Worm (Caenorhabditis elegans): ENCODE measurements around the gene C40A11.7.

- no peak for TF ChIP-seq flt-1 (GFP tag; IDR thresholded peaks at IDR 0.05)
- TF ChIP-seq ztf-29 (GFP tag; IDR thresholded peaks at IDR 0.05): no peak
- TF ChIP-seq ref-1 (GFP tag; conservative IDR thresholded peaks at IDR 0.05): no peak
These were observed 41.0 kb upstream of the C40A11.7 start for ce11 chrII:2191383-2191782.
